Worm (Caenorhabditis elegans) whole organism, midembryonic: Measurements from ENCODE around the gene M02D8.7.

Experiments
- T22C8.4 ChIP-seq: fragments of 200-800 bp; sonication (Bioruptor generic); IDR thresholded peaks from 2 replicates; pipeline ENCODE4 v1.3.6; 2022; ENCODE audit warnings: missing genetic modification characterization, missing compliant biosample characterization
- flt-1 ChIP-seq: fragments of 200-800 bp; sonication (Bioruptor generic); IDR thresholded peaks from 2 replicates; pipeline ENCODE4 v1.3.6; 2022; ENCODE audit warnings: missing genetic modification characterization, missing compliant biosample characterization

DNA sequence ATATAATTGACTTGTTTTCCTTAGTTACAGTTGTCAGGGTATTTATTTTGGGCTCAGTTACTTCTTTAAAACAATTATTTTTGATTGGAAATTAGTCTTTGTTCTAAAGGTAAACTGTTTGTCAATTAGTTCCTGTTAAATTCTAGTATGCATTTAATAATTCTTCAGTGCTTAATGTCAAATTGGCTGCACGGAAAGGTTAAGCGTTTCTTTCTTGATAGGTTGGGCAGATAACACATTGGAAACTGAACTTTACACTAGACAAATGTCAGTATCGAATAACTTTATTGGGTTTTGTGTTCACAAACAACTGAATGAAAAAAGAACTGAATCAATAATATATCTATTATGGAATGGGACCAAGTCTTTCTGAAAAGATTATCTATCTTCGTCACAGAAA, 28.0 kb downstream of the M02D8.7 start:
- no peak for TF ChIP-seq flt-1 (GFP tag; lab: Robert Waterston, UW)
- TF ChIP-seq T22C8.4 (GFP tag; lab: Robert Waterston, UW), result no peak
